Worm (Caenorhabditis elegans): ENCODE measurements around the gene twk-46.

Gene twk-46

DNA sequence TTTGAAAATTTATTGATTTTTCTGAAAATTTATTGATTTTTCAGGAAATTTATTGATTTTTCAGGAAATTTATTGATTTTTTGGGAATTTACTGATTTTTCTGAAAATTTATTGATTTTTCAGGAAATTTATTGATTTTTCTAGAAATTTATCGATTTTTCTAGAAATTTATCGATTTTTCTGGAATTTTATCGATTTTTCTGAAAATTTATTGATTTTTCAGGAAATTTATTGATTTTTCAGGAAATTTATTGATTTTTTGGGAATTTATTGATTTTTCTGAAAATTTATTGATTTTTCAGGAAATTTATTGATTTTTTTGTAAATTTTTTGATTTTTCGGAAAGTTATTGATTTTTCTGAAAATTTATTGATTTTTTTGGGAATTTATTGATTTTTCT lies 52.6 kb downstream of the twk-46 start:
- peak; percentile 73 for TF ChIP-seq ceh-28 (tag; optimal IDR thresholded peaks at IDR 0.05)

Data from whole organism, L4 larva.